Fruit fly (Drosophila melanogaster): Measurements from ENCODE around the gene CG9705.

DNA sequence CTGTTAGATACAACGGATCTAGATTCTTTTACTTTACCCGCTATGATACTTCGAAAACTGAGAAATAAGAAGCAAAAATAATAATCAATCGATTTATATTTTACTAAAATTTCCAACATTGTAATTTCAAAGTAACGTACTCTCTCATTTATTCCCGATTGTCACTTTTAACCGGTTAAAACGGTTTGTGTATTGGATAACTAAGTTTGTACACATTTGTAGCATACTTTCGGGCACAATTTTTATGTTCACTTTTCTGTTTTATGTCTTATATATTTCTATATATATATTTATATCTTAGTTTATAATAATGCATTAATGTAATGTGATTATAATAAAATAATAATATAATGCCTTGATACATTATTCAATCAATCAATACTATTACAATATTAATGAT is 38.2 kb upstream of the CG9705 start:
- TF ChIP-seq Hr78 (GFP tag; optimal IDR thresholded peaks at IDR 0.05) (no peak), psq (GFP tag; optimal IDR thresholded peaks at IDR 0.05) (no peak)
